Fruit fly (Drosophila melanogaster): ENCODE measurements around the gene CG32483.

DNA sequence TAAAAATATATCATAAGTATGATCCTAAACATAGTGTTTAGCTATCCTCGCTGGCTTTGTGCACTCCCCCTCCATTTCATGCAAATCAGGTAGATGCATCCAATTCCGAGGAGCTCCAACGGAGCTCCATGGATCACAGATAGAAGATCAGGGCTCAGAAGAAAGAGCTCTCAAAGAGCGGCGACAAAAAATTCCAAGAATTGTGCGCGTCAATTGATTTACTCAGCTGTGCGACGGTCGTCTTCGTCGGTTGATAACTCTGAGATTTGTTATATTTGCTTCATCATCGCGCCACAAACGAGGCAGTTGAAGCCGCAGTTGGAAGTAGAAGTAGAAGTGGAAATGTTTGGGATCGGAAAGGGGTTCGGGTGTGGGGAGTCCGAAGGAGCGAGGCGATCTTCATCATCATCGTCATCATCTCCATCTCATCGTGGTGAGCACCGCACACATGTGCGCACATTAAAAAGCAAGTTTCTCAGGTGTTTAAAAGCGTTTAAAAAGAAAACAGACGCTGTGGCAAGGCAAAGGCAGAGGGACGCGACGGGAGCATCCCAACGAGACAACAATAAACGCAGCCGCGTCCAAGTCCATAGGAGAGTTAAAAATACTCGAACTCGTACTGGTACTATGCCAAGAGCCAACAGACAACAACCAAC, 43.4 kb upstream of the CG32483 start:
- TF ChIP-seq CG8478 (optimal IDR thresholded peaks at IDR 0.05): no peak
- no peak for TF ChIP-seq usp (GFP tag; optimal IDR thresholded peaks at IDR 0.05)
- no peak for TF ChIP-seq psq (optimal IDR thresholded peaks at IDR 0.05)
